Fruit fly (Drosophila melanogaster) whole organism: ENCODE results near the gene BckdhA.

Experiments
- CG8478 ChIP-seq: fragments of >200 bp; optimal IDR thresholded peaks from 2 replicates; lab custom pipeline; 2018; ENCODE audit warnings: inconsistent platforms
- Dll ChIP-seq: fragments of >200 bp; optimal IDR thresholded peaks from 2 replicates; lab custom pipeline; 2017
- EcR ChIP-seq, 2 experiments: fragments of >200 bp; optimal IDR thresholded peaks; 2 replicates each; lab custom pipeline; 2017; ENCODE audit warnings: missing biosample characterization in 2 of 2, missing genetic modification characterization in 2 of 2, missing genetic modification reagents in 2 of 2
- pan ChIP-seq: fragments of >200 bp; optimal IDR thresholded peaks from 2 replicates; lab custom pipeline; 2017
- psq ChIP-seq: fragments of >200 bp; optimal IDR thresholded peaks from 2 replicates; lab custom pipeline; 2017
- usp ChIP-seq: fragments of >200 bp; optimal IDR thresholded peaks from 2 replicates; lab custom pipeline; 2017; ENCODE audit warnings: missing biosample characterization, missing genetic modification characterization, mixed read lengths

BckdhA gene

dm6 chr3R:9577382-9578137 is 22.0 kb downstream of the BckdhA start, which contains the start of the genes Kap-alpha3 and Son:
TSS of gene Kap-alpha3 (minus strand) at chr3R:9577733.
TSS of gene Son (plus strand) at chr3R:9578042.
- no peak for TF ChIP-seq psq (lab: Kevin White, UChicago)
- TF ChIP-seq pan (lab: Kevin White, UChicago): no peak
- no peak for TF ChIP-seq usp (GFP tag; lab: Kevin White, UChicago)
- no peak for TF ChIP-seq EcR (GFP tag; optimal IDR thresholded peaks at IDR 0.05; lab: Kevin White, UChicago)
- TF ChIP-seq CG8478 (lab: Kevin White, UChicago): no peak
- no peak for TF ChIP-seq Dll (lab: Kevin White, UChicago)

- no peak for TF ChIP-seq EcR (GFP tag; optimal IDR thresholded peaks at IDR 0.05; lab: Kevin White, UChicago)
- no peak for TF ChIP-seq usp (GFP tag; lab: Kevin White, UChicago)
- no peak for TF ChIP-seq CG8478 (lab: Kevin White, UChicago)
- TF ChIP-seq psq (lab: Kevin White, UChicago): no peak
- TF ChIP-seq pan (lab: Kevin White, UChicago): no peak
- no peak for TF ChIP-seq Dll (lab: Kevin White, UChicago)
Measured at dm6 chr3R:9581089-9581520, 25.5 kb downstream of the BckdhA start, which contains the start of gene CG8301. TSS of gene CG8301 (plus strand) at chr3R:9581306.

dm6 chr3R:9581973-9582372 is 26.4 kb downstream of the BckdhA start:
- no peak for TF ChIP-seq Dll (lab: Kevin White, UChicago)
- TF ChIP-seq CG8478 (lab: Kevin White, UChicago): no peak
- no peak for TF ChIP-seq pan (lab: Kevin White, UChicago)
- TF ChIP-seq usp (GFP tag; lab: Kevin White, UChicago): no peak
- TF ChIP-seq EcR (GFP tag; optimal IDR thresholded peaks at IDR 0.05; lab: Kevin White, UChicago): no peak
- TF ChIP-seq psq (lab: Kevin White, UChicago): no peak

- TF ChIP-seq EcR (GFP tag; optimal IDR thresholded peaks at IDR 0.05; lab: Kevin White, UChicago) (no peak), Dll (lab: Kevin White, UChicago) (no peak), CG8478 (lab: Kevin White, UChicago) (no peak), usp (GFP tag; lab: Kevin White, UChicago) (no peak), psq (lab: Kevin White, UChicago) (no peak), pan (lab: Kevin White, UChicago) (no peak)
Measured at dm6 chr3R:9583122-9583521, 27.5 kb downstream of the BckdhA start, which contains the start of gene CG33654. TSS of gene CG33654 (minus strand) at chr3R:9583222.

dm6 chr3R:9586663-9587248 is 31.2 kb downstream of the BckdhA start, which contains the start of gene P58IPK:
TSS of gene P58IPK (plus strand) at chr3R:9586942.
- TF ChIP-seq pan (lab: Kevin White, UChicago) (no peak), Dll (lab: Kevin White, UChicago) (no peak), EcR (GFP tag; optimal IDR thresholded peaks at IDR 0.05; lab: Kevin White, UChicago) (no peak), CG8478 (lab: Kevin White, UChicago) (no peak), usp (GFP tag; lab: Kevin White, UChicago) (no peak), psq (lab: Kevin White, UChicago) (no peak)

dm6 chr3R:9590952-9591532 is 35.5 kb downstream of the BckdhA start, which contains the start of the genes bocks and CG8312:
TSS of gene bocks (minus strand) at chr3R:9591002.
TSS of gene CG8312 (plus strand) at chr3R:9591309.
- TF ChIP-seq CG8478 (lab: Kevin White, UChicago) (no peak), Dll (lab: Kevin White, UChicago) (no peak)

- TF ChIP-seq usp (GFP tag; lab: Kevin White, UChicago): no peak
- TF ChIP-seq EcR (GFP tag; optimal IDR thresholded peaks at IDR 0.05; lab: Kevin White, UChicago): no peak
Measured at dm6 chr3R:9591769-9592388, 36.3 kb downstream of the BckdhA start.

- TF ChIP-seq usp (GFP tag; lab: Kevin White, UChicago): no peak
- no peak for TF ChIP-seq pan (lab: Kevin White, UChicago)
- no peak for TF ChIP-seq Dll (lab: Kevin White, UChicago)
- no peak for TF ChIP-seq EcR (GFP tag; optimal IDR thresholded peaks at IDR 0.05; lab: Kevin White, UChicago)
Measured at dm6 chr3R:9593408-9594250, 38.0 kb downstream of the BckdhA start.

dm6 chr3R:9594251-9594581 is 38.6 kb downstream of the BckdhA start:
- TF ChIP-seq pan (lab: Kevin White, UChicago) (no peak), Dll (lab: Kevin White, UChicago) (no peak), CG8478 (lab: Kevin White, UChicago) (no peak), usp (GFP tag; lab: Kevin White, UChicago) (no peak), psq (lab: Kevin White, UChicago) (no peak), EcR (GFP tag; optimal IDR thresholded peaks at IDR 0.05; lab: Kevin White, UChicago) (no peak)

- TF ChIP-seq Dll (lab: Kevin White, UChicago) (no peak), CG8478 (lab: Kevin White, UChicago) (no peak)
Measured at dm6 chr3R:9594839-9595238, 39.3 kb downstream of the BckdhA start.
